Fruit fly (Drosophila melanogaster): ENCODE data around the gene CG1368.
A peak's percentile ranks its signal among the peaks of the same experiment; 100 is the strongest.

DNA sequence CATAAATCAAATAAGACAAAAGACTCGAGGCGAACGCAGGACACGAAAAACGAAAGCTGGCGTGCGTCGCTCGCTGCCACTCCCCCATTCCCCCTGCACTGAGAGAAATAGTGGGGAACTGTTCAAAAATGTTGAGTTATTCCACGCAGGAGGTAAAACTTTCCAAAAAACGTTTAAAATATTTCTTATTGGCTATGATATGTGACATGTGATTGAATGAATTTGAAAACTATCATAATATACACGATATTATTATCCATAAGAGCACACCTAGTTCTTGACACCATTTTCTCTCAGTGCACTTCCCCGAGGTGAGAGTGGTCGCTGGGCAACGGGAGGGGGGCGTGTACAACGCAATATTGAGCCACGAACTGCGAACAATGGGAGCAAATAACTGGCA is 40.6 kb upstream of the CG1368 start:
- TF ChIP-seq CG6276 (GFP tag; optimal IDR thresholded peaks at IDR 0.05) (no peak), Blimp-1 (GFP tag; optimal IDR thresholded peaks at IDR 0.05) (peak; percentile 57), CG7368 (GFP tag; optimal IDR thresholded peaks at IDR 0.05) (peak; percentile 18)
